Worm (Caenorhabditis elegans): Measurements from ENCODE around the gene atat-2.

atat-2 gene

ce11 chrX:5811997-5812562 is 36.8 kb upstream of the atat-2 start (continued):
- TF ChIP-seq fos-1 (tag; optimal IDR thresholded peaks at IDR 0.05) (peak; percentile 70), lsy-12 (tag; optimal IDR thresholded peaks at IDR 0.05) (no peak), ceh-28 (tag; optimal IDR thresholded peaks at IDR 0.05) (peak; percentile 73), jun-1 (tag; optimal IDR thresholded peaks at IDR 0.05) (peak; percentile 5), fkh-10 (GFP tag; optimal IDR thresholded peaks at IDR 0.05) (peak; percentile 54), egl-5 (tag; optimal IDR thresholded peaks at IDR 0.05) (peak; percentile 94), elt-2 (tag; optimal IDR thresholded peaks at IDR 0.05) (peak; percentile 19), daf-12 (tag; optimal IDR thresholded peaks at IDR 0.05) (no peak), nfya-1 (tag; optimal IDR thresholded peaks at IDR 0.05; ENCODE audit: insufficient read depth) (peak; percentile 87), nhr-43 (tag; optimal IDR thresholded peaks at IDR 0.05; ENCODE audit: poor library complexity, severe bottlenecking) (peak; percentile 89), R02D3.7 (tag; optimal IDR thresholded peaks at IDR 0.05) (peak; percentile 3), nhr-25 (tag; optimal IDR thresholded peaks at IDR 0.05) (no peak), nhr-76 (tag; optimal IDR thresholded peaks at IDR 0.05) (no peak), eor-1 (tag; optimal IDR thresholded peaks at IDR 0.05) (no peak), ZK546.5 (tag; optimal IDR thresholded peaks at IDR 0.05) (no peak), tbx-2 (tag; optimal IDR thresholded peaks at IDR 0.05) (peak; percentile 79), elt-3 (tag; optimal IDR thresholded peaks at IDR 0.05) (no peak), ztf-11 (tag; optimal IDR thresholded peaks at IDR 0.05) (no peak), skn-1 (tag; optimal IDR thresholded peaks at IDR 0.05) (no peak), ama-1 (optimal IDR thresholded peaks at IDR 0.05) (no peak), nhr-67 (tag; optimal IDR thresholded peaks at IDR 0.05) (no peak), elt-1 (tag; optimal IDR thresholded peaks at IDR 0.05) (no peak)

ce11 chrX:5813030-5813429 is 35.9 kb upstream of the atat-2 start:
- TF ChIP-seq pqm-1 (tag; optimal IDR thresholded peaks at IDR 0.05) (peak; percentile 76), jun-1 (tag; optimal IDR thresholded peaks at IDR 0.05) (peak; percentile 24), ztf-11 (tag; optimal IDR thresholded peaks at IDR 0.05) (no peak), elt-2 (tag; optimal IDR thresholded peaks at IDR 0.05) (peak; percentile 98), sea-2 (GFP tag; optimal IDR thresholded peaks at IDR 0.05) (no peak), skn-1 (tag; optimal IDR thresholded peaks at IDR 0.05) (no peak)

- no peak for TF ChIP-seq zag-1 (tag; optimal IDR thresholded peaks at IDR 0.05)
- TF ChIP-seq pqm-1 (tag; optimal IDR thresholded peaks at IDR 0.05) = peak; percentile 48
- peak; percentile 35 for TF ChIP-seq nhr-25 (tag; optimal IDR thresholded peaks at IDR 0.05)
- no peak for TF ChIP-seq egl-27 (tag; optimal IDR thresholded peaks at IDR 0.05)
- TF ChIP-seq elt-2 (tag; optimal IDR thresholded peaks at IDR 0.05) = peak; percentile 33
Measured at ce11 chrX:5814342-5814741, 34.6 kb upstream of the atat-2 start.

ce11 chrX:5815343-5815742 is 33.6 kb upstream of the atat-2 start:
- TF ChIP-seq nhr-237 (tag; optimal IDR thresholded peaks at IDR 0.05) (no peak), egl-5 (tag; optimal IDR thresholded peaks at IDR 0.05) (no peak), pqm-1 (tag; optimal IDR thresholded peaks at IDR 0.05) (no peak), lin-39 (tag; optimal IDR thresholded peaks at IDR 0.05) (peak; percentile 34), nfya-1 (tag; optimal IDR thresholded peaks at IDR 0.05; ENCODE audit: insufficient read depth) (peak; percentile 20)

- peak; percentile 72 for TF ChIP-seq nfya-1 (tag; optimal IDR thresholded peaks at IDR 0.05; ENCODE audit: insufficient read depth)
- TF ChIP-seq egl-5 (tag; optimal IDR thresholded peaks at IDR 0.05) = peak; percentile 63
- TF ChIP-seq aly-2 (tag; optimal IDR thresholded peaks at IDR 0.05) = no peak
- peak; percentile 59 for TF ChIP-seq lin-39 (tag; optimal IDR thresholded peaks at IDR 0.05)
Measured at ce11 chrX:5816346-5816745, 32.6 kb upstream of the atat-2 start.

- TF ChIP-seq zag-1 (tag; optimal IDR thresholded peaks at IDR 0.05) (no peak), nfya-1 (tag; optimal IDR thresholded peaks at IDR 0.05; ENCODE audit: insufficient read depth) (peak; percentile 95), lin-39 (tag; optimal IDR thresholded peaks at IDR 0.05) (peak; percentile 1)
Measured at ce11 chrX:5817078-5817477, 31.8 kb upstream of the atat-2 start.

- peak; percentile 11 for TF ChIP-seq nhr-25 (tag; optimal IDR thresholded peaks at IDR 0.05)
- TF ChIP-seq lin-39 (tag; optimal IDR thresholded peaks at IDR 0.05) = peak; percentile 62
- no peak for TF ChIP-seq nhr-67 (tag; optimal IDR thresholded peaks at IDR 0.05)
- TF ChIP-seq nhr-43 (tag; optimal IDR thresholded peaks at IDR 0.05; ENCODE audit: poor library complexity, severe bottlenecking) = peak; percentile 33
Measured at ce11 chrX:5818176-5818575, 30.7 kb upstream of the atat-2 start.
